Fruit fly (Drosophila melanogaster) whole organism, embryonic: Measurements from ENCODE around the gene CG7362.

Experiments used
- Abd-B ChIP-seq: fragments of 200-800 bp; sonication (Bioruptor generic); optimal IDR thresholded peaks from 2 replicates; lab custom pipeline; 2018; ENCODE audit warnings: missing biosample characterization, mild to moderate bottlenecking, missing genetic modification characterization, moderate library complexity
- Asciz ChIP-seq: fragments of 200-800 bp; sonication (Bioruptor generic); optimal IDR thresholded peaks from 2 replicates; lab custom pipeline; 2017; ENCODE audit warnings: missing biosample characterization, mild to moderate bottlenecking, missing genetic modification characterization, missing genetic modification reagents
- Blimp-1 ChIP-seq: fragments of 200-800 bp; sonication (Bioruptor generic); optimal IDR thresholded peaks from 3 replicates; lab custom pipeline; 2018; ENCODE audit warnings: missing biosample characterization, missing genetic modification characterization, mild to moderate bottlenecking, moderate library complexity, missing genetic modification reagents
- Bteb2 ChIP-seq: fragments of 200-800 bp; sonication (Bioruptor generic); optimal IDR thresholded peaks from 2 replicates; lab custom pipeline; 2016; ENCODE audit warnings: missing biosample characterization, missing genetic modification characterization
- CG10274 ChIP-seq: fragments of 200-800 bp; sonication (Bioruptor generic); optimal IDR thresholded peaks from 3 replicates; lab custom pipeline; 2017; ENCODE audit warnings: missing biosample characterization, mild to moderate bottlenecking, missing genetic modification characterization
- CG10462 ChIP-seq: fragments of 200-800 bp; sonication (Bioruptor generic); optimal IDR thresholded peaks from 2 replicates; lab custom pipeline; 2016; ENCODE audit warnings: missing biosample characterization, missing genetic modification characterization
- CG10543 ChIP-seq: fragments of 200-800 bp; sonication (Bioruptor generic); optimal IDR thresholded peaks from 3 replicates; lab custom pipeline; 2017; ENCODE audit warnings: missing biosample characterization, mild to moderate bottlenecking, missing genetic modification characterization, moderate library complexity
- CG12071 ChIP-seq: fragments of 200-800 bp; sonication (Bioruptor generic); optimal IDR thresholded peaks from 3 replicates; lab custom pipeline; 2018; ENCODE audit warnings: missing biosample characterization, mild to moderate bottlenecking, missing genetic modification characterization
- CG12769 ChIP-seq: fragments of 200-800 bp; sonication (Bioruptor generic); optimal IDR thresholded peaks from 2 replicates; lab custom pipeline; 2019; ENCODE audit warnings: missing biosample characterization, mild to moderate bottlenecking, missing genetic modification characterization, moderate library complexity
- CG12942 ChIP-seq: fragments of 200-800 bp; sonication (Bioruptor generic); optimal IDR thresholded peaks from 3 replicates; lab custom pipeline; 2016; ENCODE audit warnings: missing biosample characterization, missing genetic modification characterization
- CG14050 ChIP-seq: fragments of 200-800 bp; sonication (Bioruptor generic); IDR thresholded peaks from 3 replicates; pipeline ENCODE4 v1.3.6; 2022; ENCODE audit warnings: missing biosample characterization, missing genetic modification characterization
- CG14710 ChIP-seq: fragments of 200-800 bp; sonication (Bioruptor generic); optimal IDR thresholded peaks from 3 replicates; lab custom pipeline; 2019; ENCODE audit warnings: missing biosample characterization, mild to moderate bottlenecking, missing genetic modification characterization, moderate library complexity
- CG14965 ChIP-seq: fragments of 200-800 bp; sonication (Bioruptor generic); optimal IDR thresholded peaks from 2 replicates; lab custom pipeline; 2016; ENCODE audit warnings: missing biosample characterization, missing genetic modification characterization, borderline replicate concordance
- CG1529 ChIP-seq: fragments of 200-800 bp; sonication (Bioruptor generic); optimal IDR thresholded peaks from 3 replicates; lab custom pipeline; 2018; ENCODE audit warnings: missing biosample characterization, missing genetic modification characterization
- CG17361 ChIP-seq: fragments of 200-800 bp; sonication (Bioruptor generic); IDR thresholded peaks from 3 replicates; pipeline ENCODE4 v1.3.6; 2022; ENCODE audit warnings: missing biosample characterization, missing genetic modification characterization
- CG18262 ChIP-seq: fragments of 200-800 bp; optimal IDR thresholded peaks from 3 replicates; lab custom pipeline; 2019; ENCODE audit warnings: missing biosample characterization, mild to moderate bottlenecking, missing genetic modification characterization, moderate library complexity
- CG2120 ChIP-seq: fragments of 200-800 bp; sonication (Bioruptor generic); optimal IDR thresholded peaks from 3 replicates; lab custom pipeline; 2016; ENCODE audit warnings: missing biosample characterization, missing genetic modification characterization
- CG2202 ChIP-seq: fragments of 200-800 bp; sonication (Bioruptor generic); optimal IDR thresholded peaks from 2 replicates; lab custom pipeline; 2018; ENCODE audit warnings: missing biosample characterization, mild to moderate bottlenecking, missing genetic modification characterization
- CG32767 ChIP-seq: fragments of 200-800 bp; sonication (Bioruptor generic); IDR thresholded peaks from 2 replicates; pipeline ENCODE4 v1.3.6; 2022; ENCODE audit warnings: missing biosample characterization, missing genetic modification characterization
- CG3838 ChIP-seq: fragments of 200-800 bp; sonication (Bioruptor generic); optimal IDR thresholded peaks from 3 replicates; lab custom pipeline; 2016; ENCODE audit warnings: missing biosample characterization, missing genetic modification characterization
- CG4730 ChIP-seq: fragments of 200-800 bp; sonication (Bioruptor generic); IDR thresholded peaks from 2 replicates; pipeline ENCODE4 v1.3.6; 2022; ENCODE audit warnings: missing biosample characterization, missing genetic modification characterization
- CG7928 ChIP-seq: fragments of 200-800 bp; sonication (Bioruptor generic); optimal IDR thresholded peaks from 2 replicates; lab custom pipeline; 2017; ENCODE audit warnings: missing biosample characterization, mild to moderate bottlenecking, missing genetic modification characterization
- D19A ChIP-seq: fragments of 200-800 bp; optimal IDR thresholded peaks from 3 replicates; lab custom pipeline; 2019; ENCODE audit warnings: missing biosample characterization, mild to moderate bottlenecking, missing genetic modification characterization, moderate library complexity
- Dip3 ChIP-seq: fragments of 200-800 bp; sonication (Bioruptor generic); optimal IDR thresholded peaks from 3 replicates; lab custom pipeline; 2016; ENCODE audit warnings: missing biosample characterization, missing genetic modification characterization
- Elba2 ChIP-seq: fragments of 200-800 bp; sonication (Bioruptor generic); optimal IDR thresholded peaks from 3 replicates; lab custom pipeline; 2016; ENCODE audit warnings: missing biosample characterization, missing genetic modification characterization
- HHEX ChIP-seq: fragments of 200-800 bp; sonication (Bioruptor generic); optimal IDR thresholded peaks from 3 replicates; lab custom pipeline; 2017; ENCODE audit warnings: missing biosample characterization, mild to moderate bottlenecking, missing genetic modification characterization, missing genetic modification reagents
- Hey ChIP-seq: fragments of 200-800 bp; sonication (Bioruptor generic); optimal IDR thresholded peaks from 3 replicates; lab custom pipeline; 2018; ENCODE audit warnings: missing biosample characterization, mild to moderate bottlenecking, missing genetic modification characterization
- MBD-R2 ChIP-seq: fragments of 200-800 bp; sonication (Bioruptor generic); IDR thresholded peaks from 2 replicates; pipeline ENCODE4 v1.3.6; 2022; ENCODE audit warnings: missing biosample characterization, missing genetic modification characterization
- Max ChIP-seq: fragments of 200-800 bp; sonication (Bioruptor generic); optimal IDR thresholded peaks from 2 replicates; lab custom pipeline; 2016; ENCODE audit warnings: missing biosample characterization, mild to moderate bottlenecking, missing genetic modification characterization
- Mrtf ChIP-seq: fragments of 200-800 bp; sonication (Bioruptor generic); IDR thresholded peaks from 3 replicates; pipeline ENCODE4 v1.3.6; 2022; ENCODE audit warnings: missing biosample characterization, missing genetic modification characterization
- Neu2 ChIP-seq: fragments of 200-800 bp; sonication (Bioruptor generic); optimal IDR thresholded peaks from 3 replicates; lab custom pipeline; 2016; ENCODE audit warnings: missing biosample characterization, missing genetic modification characterization, borderline replicate concordance
- abd-A ChIP-seq: fragments of 200-800 bp; sonication (Bioruptor generic); optimal IDR thresholded peaks from 3 replicates; lab custom pipeline; 2019; ENCODE audit warnings: missing biosample characterization, mild to moderate bottlenecking, missing genetic modification characterization, moderate library complexity
- ase ChIP-seq: fragments of 200-800 bp; sonication (Bioruptor generic); IDR thresholded peaks from 3 replicates; pipeline ENCODE4 v1.3.6; 2022; ENCODE audit warnings: missing biosample characterization, missing genetic modification characterization
- bowl ChIP-seq: fragments of 200-800 bp; sonication (Bioruptor generic); IDR thresholded peaks from 2 replicates; pipeline ENCODE4 v1.3.6; 2022; ENCODE audit warnings: missing biosample characterization, missing genetic modification characterization
- caup ChIP-seq: fragments of 200-800 bp; sonication (Bioruptor generic); optimal IDR thresholded peaks from 3 replicates; lab custom pipeline; 2017; ENCODE audit warnings: missing biosample characterization, mild to moderate bottlenecking, missing genetic modification characterization, moderate library complexity; ENCODE audit not compliant: severe bottlenecking
- chinmo ChIP-seq: fragments of 200-800 bp; sonication (Bioruptor generic); IDR thresholded peaks from 4 replicates; pipeline ENCODE4 v1.3.6; 2022; ENCODE audit warnings: missing biosample characterization, missing genetic modification characterization; ENCODE audit not compliant: partially characterized antibody
- crp ChIP-seq, 2 experiments: fragments of 200-800 bp; sonication (Bioruptor generic); optimal IDR thresholded peaks; 2 replicates in 1 of 2; 3 replicates in 1 of 2; lab custom pipeline; 2017; ENCODE audit warnings: missing biosample characterization in 2 of 2, missing genetic modification characterization in 2 of 2, mild to moderate bottlenecking in 1 of 2, moderate library complexity in 1 of 2
- dati ChIP-seq: fragments of 200-800 bp; sonication (Bioruptor generic); IDR thresholded peaks from 2 replicates; pipeline ENCODE4 v1.3.6; 2022; ENCODE audit warnings: missing biosample characterization, missing genetic modification characterization
- dysf ChIP-seq: fragments of 200-800 bp; sonication (Bioruptor generic); IDR thresholded peaks from 3 replicates; pipeline ENCODE4 v1.3.6; 2022; ENCODE audit warnings: missing biosample characterization, missing genetic modification characterization
- gce ChIP-seq: fragments of 200-800 bp; sonication (Bioruptor generic); IDR thresholded peaks from 3 replicates; pipeline ENCODE4 v1.3.6; 2022; ENCODE audit warnings: missing biosample characterization, missing genetic modification characterization
- gem ChIP-seq: fragments of 200-800 bp; sonication (Bioruptor generic); optimal IDR thresholded peaks from 2 replicates; lab custom pipeline; 2019; ENCODE audit warnings: missing biosample characterization, mild to moderate bottlenecking, missing genetic modification characterization, moderate library complexity
- gfzf ChIP-seq: fragments of 200-800 bp; sonication (Bioruptor generic); optimal IDR thresholded peaks from 2 replicates; lab custom pipeline; 2016; ENCODE audit warnings: missing biosample characterization, mild to moderate bottlenecking, missing genetic modification characterization, moderate library complexity
- gt ChIP-seq: fragments of 200-800 bp; sonication (Bioruptor generic); IDR thresholded peaks from 2 replicates; pipeline ENCODE4 v1.3.6; 2022; ENCODE audit warnings: missing biosample characterization, missing genetic modification characterization
- kni ChIP-seq: fragments of 200-800 bp; sonication (Bioruptor generic); optimal IDR thresholded peaks from 3 replicates; lab custom pipeline; 2017; ENCODE audit warnings: mild to moderate bottlenecking, missing biosample characterization, missing genetic modification reagents, missing genetic modification characterization
- pros ChIP-seq: fragments of 200-800 bp; sonication (Bioruptor generic); optimal IDR thresholded peaks from 3 replicates; lab custom pipeline; 2019; ENCODE audit warnings: missing biosample characterization, mild to moderate bottlenecking, missing genetic modification characterization, moderate library complexity
- ro ChIP-seq: fragments of 200-800 bp; sonication (Bioruptor generic); IDR thresholded peaks from 2 replicates; pipeline ENCODE4 v1.3.6; 2022; ENCODE audit warnings: missing biosample characterization, missing genetic modification characterization
- tll ChIP-seq, 2 experiments: fragments of 200-800 bp in 1 of 2; fragments of >200 bp in 1 of 2; sonication (Bioruptor generic) in 1 of 2; optimal IDR thresholded peaks; 2 replicates each; lab custom pipeline; 2017 to 2019; ENCODE audit warnings: missing biosample characterization in 2 of 2, missing genetic modification characterization in 2 of 2, mild to moderate bottlenecking in 1 of 2, moderate library complexity in 1 of 2
- ttk ChIP-seq: fragments of 200-800 bp; sonication (Bioruptor generic); IDR thresholded peaks from 2 replicates; pipeline ENCODE4 v2.1.2; 2022; ENCODE audit warnings: missing biosample characterization, missing genetic modification characterization
- zen2 ChIP-seq: fragments of 200-800 bp; sonication (Bioruptor generic); IDR thresholded peaks from 3 replicates; pipeline ENCODE4 v1.3.6; 2022; ENCODE audit warnings: missing biosample characterization, missing genetic modification characterization; ENCODE audit not compliant: partially characterized antibody

Gene CG7362

dm6 chr3R:14741192-14741915 is 12.9 kb downstream of the CG7362 start, which contains the start of the genes eff and jvl (continued):
- TF ChIP-seq chinmo (GFP tag; lab: Robert Waterston, UW) (peak; percentile 77; the same call in 2 of the 4 replicates), CG10462 (GFP tag; lab: Kevin White, UChicago) (no peak), Elba2 (GFP tag; lab: Kevin White, UChicago) (no peak), CG3838 (GFP tag; lab: Kevin White, UChicago) (no peak), Hey (tag; lab: Kevin White, UChicago) (no peak), CG32767 (GFP tag; lab: Robert Waterston, UW) (no peak), CG14050 (GFP tag; lab: Robert Waterston, UW) (no peak), Blimp-1 (GFP tag; lab: Kevin White, UChicago) (peak; percentile 28), zen2 (GFP tag; lab: Robert Waterston, UW) (peak; percentile 96), Asciz (GFP tag; lab: Kevin White, UChicago) (no peak), HHEX (GFP tag; lab: Kevin White, UChicago) (no peak), CG7928 (GFP tag; lab: Kevin White, UChicago) (peak; percentile 87), gce (GFP tag; lab: Robert Waterston, UW) (no peak), CG12942 (GFP tag; lab: Kevin White, UChicago) (peak; percentile 20), CG17361 (peak; percentile 44; the same call in 2 of the 3 replicates), CG10543 (no peak), gt (GFP tag; lab: Robert Waterston, UW) (no peak), abd-A (tag; lab: Kevin White, UChicago) (no peak), crp (GFP tag; optimal IDR thresholded peaks at IDR 0.05; lab: Kevin White, UChicago) (no peak), pros (GFP tag; lab: Kevin White, UChicago) (no peak), Abd-B (no peak), CG2120 (GFP tag; lab: Kevin White, UChicago) (peak; percentile 48), CG12769 (no peak), CG1529 (GFP tag; lab: Kevin White, UChicago) (no peak), dati (GFP tag; lab: Robert Waterston, UW) (no peak), Dip3 (GFP tag; lab: Kevin White, UChicago) (peak; percentile 25), ase (GFP tag; lab: Robert Waterston, UW) (no peak), CG14710 (tag; lab: Kevin White, UChicago) (peak; percentile 49), ro (GFP tag; lab: Robert Waterston, UW) (no peak), gem (tag; lab: Kevin White, UChicago) (peak; percentile 54), D19A (tag; lab: Kevin White, UChicago) (no peak), CG14965 (no peak), ttk (0 out of 2 replicates have a peak, but pooled peaks have one; percentile 18), dysf (no peak), CG12071 (GFP tag; lab: Kevin White, UChicago) (no peak), Mrtf (no peak), MBD-R2 (GFP tag; lab: Robert Waterston, UW) (peak; percentile 55), CG2202 (tag; lab: Kevin White, UChicago) (no peak), CG10274 (GFP tag; lab: Kevin White, UChicago) (no peak), CG4730 (GFP tag; lab: Robert Waterston, UW) (peak; percentile 29; the same call in 1 of the 2 replicates), Neu2 (GFP tag; lab: Kevin White, UChicago) (no peak), tll (GFP tag; optimal IDR thresholded peaks at IDR 0.05; lab: Kevin White, UChicago) (no peak), gfzf (peak; percentile 68), caup (no peak), Max (peak; percentile 38), Bteb2 (peak; percentile 56), bowl (no peak), CG18262 (peak; percentile 16), kni (GFP tag; lab: Kevin White, UChicago) (peak; percentile 20)
